Worm (Caenorhabditis elegans): Measurements from ENCODE around the gene F38E9.1.

- TF ChIP-seq blmp-1 (tag; optimal IDR thresholded peaks at IDR 0.05) = no peak
- no peak for TF ChIP-seq pag-3 (tag; optimal IDR thresholded peaks at IDR 0.05; ENCODE audit: borderline replicate concordance, insufficient read depth)
- TF ChIP-seq mdl-1 (tag; optimal IDR thresholded peaks at IDR 0.05) = no peak
- no peak for TF ChIP-seq nhr-90 (tag; optimal IDR thresholded peaks at IDR 0.05; ENCODE audit: poor library complexity)
- no peak for TF ChIP-seq ceh-8 (GFP tag; optimal IDR thresholded peaks at IDR 0.05)
- TF ChIP-seq elt-2 (tag; optimal IDR thresholded peaks at IDR 0.05) = no peak
- no peak for TF ChIP-seq ama-1 (optimal IDR thresholded peaks at IDR 0.05)
- no peak for TF ChIP-seq ceh-82 (tag; optimal IDR thresholded peaks at IDR 0.05)
- TF ChIP-seq pax-3 (tag; optimal IDR thresholded peaks at IDR 0.05) = no peak
Observed at ce11 chrX:16470758-16471157, at the start of gene F38E9.1.
